Worm (Caenorhabditis elegans): Measurements from ENCODE around the gene T22D1.8.

- TF ChIP-seq sox-4 (tag; optimal IDR thresholded peaks at IDR 0.05) (no peak), dve-1 (tag; optimal IDR thresholded peaks at IDR 0.05) (no peak), tbx-2 (tag; optimal IDR thresholded peaks at IDR 0.05) (no peak), ceh-24 (tag; optimal IDR thresholded peaks at IDR 0.05) (no peak), ceh-48 (tag; optimal IDR thresholded peaks at IDR 0.05) (no peak), pha-4 (tag; optimal IDR thresholded peaks at IDR 0.05) (no peak), nhr-232 (tag; optimal IDR thresholded peaks at IDR 0.05) (no peak), pha-2 (tag; optimal IDR thresholded peaks at IDR 0.05) (no peak), eyg-1 (tag; optimal IDR thresholded peaks at IDR 0.05) (no peak), ceh-9 (tag; optimal IDR thresholded peaks at IDR 0.05) (no peak), pqm-1 (tag; optimal IDR thresholded peaks at IDR 0.05) (no peak), tbx-7 (tag; optimal IDR thresholded peaks at IDR 0.05) (no peak), ceh-2 (tag; optimal IDR thresholded peaks at IDR 0.05) (no peak)
Measured at ce11 chrIV:6912851-6913588, 6.9 kb upstream of the T22D1.8 start, which contains the start of gene T22D1.3.

All from whole organism, late embryonic.